Worm (Caenorhabditis elegans) whole organism, late embryonic: ENCODE results near the gene ints-7.

Experiments used
- C38D4.7 ChIP-seq: fragments of 200-800 bp; sonication (Bioruptor generic); optimal IDR thresholded peaks from 2 replicates; lab custom pipeline; 2018; ENCODE audit warnings: mild to moderate bottlenecking, missing genetic modification characterization, moderate library complexity, missing compliant biosample characterization
- K02D7.2 ChIP-seq: sonication (generic microtip); optimal IDR thresholded peaks from 2 replicates; lab custom pipeline; 2017; ENCODE audit warnings: mild to moderate bottlenecking, missing genetic modification characterization, missing compliant biosample characterization
- K09A11.1 ChIP-seq: sonication (generic microtip); optimal IDR thresholded peaks from 2 replicates; lab custom pipeline; 2017; ENCODE audit warnings: antibody characterized with exemption, mild to moderate bottlenecking, missing genetic modification characterization, missing compliant biosample characterization; ENCODE audit not compliant: insufficient read depth
- Y22D7AL.16 ChIP-seq: sonication (generic microtip); optimal IDR thresholded peaks from 2 replicates; lab custom pipeline; 2016; ENCODE audit warnings: missing genetic modification characterization, missing compliant biosample characterization
- ahr-1 ChIP-seq: sonication (generic microtip); optimal IDR thresholded peaks from 2 replicates; lab custom pipeline; 2016; ENCODE audit warnings: missing genetic modification characterization, missing compliant biosample characterization
- ama-1 ChIP-seq: fragments of 150-350 bp; optimal IDR thresholded peaks from 2 replicates; lab custom pipeline; 2014
- ceh-19 ChIP-seq: fragments of 200-800 bp; sonication (Bioruptor generic); optimal IDR thresholded peaks from 2 replicates; lab custom pipeline; 2018; ENCODE audit warnings: mild to moderate bottlenecking, missing genetic modification characterization, missing compliant biosample characterization
- ceh-2 ChIP-seq: sonication (generic microtip); optimal IDR thresholded peaks from 2 replicates; lab custom pipeline; 2016; ENCODE audit warnings: missing genotype, missing genetic modification characterization, missing compliant biosample characterization
- ceh-22 ChIP-seq: sonication (generic microtip); optimal IDR thresholded peaks from 2 replicates; lab custom pipeline; 2017; ENCODE audit warnings: missing biosample characterization, missing genetic modification characterization
- ceh-24 ChIP-seq: sonication (generic microtip); optimal IDR thresholded peaks from 2 replicates; lab custom pipeline; 2016; ENCODE audit warnings: mild to moderate bottlenecking, missing genetic modification characterization, missing compliant biosample characterization
- ceh-30 ChIP-seq: fragments of 150-350 bp; optimal IDR thresholded peaks from 2 replicates; lab custom pipeline; 2014; ENCODE audit warnings: missing biosample characterization, missing genetic modification characterization
- ceh-45 ChIP-seq: fragments of 200-800 bp; sonication (Bioruptor generic); IDR thresholded peaks from 2 replicates; pipeline ENCODE4 v1.3.6; 2022; ENCODE audit warnings: missing genetic modification reagents, missing genetic modification characterization, missing compliant biosample characterization
- ceh-48 ChIP-seq: sonication (generic microtip); optimal IDR thresholded peaks from 2 replicates; lab custom pipeline; 2016; ENCODE audit warnings: missing genetic modification characterization, inconsistent platforms, missing compliant biosample characterization
- ceh-6 ChIP-seq: fragments of 200-800 bp; sonication (Bioruptor generic); optimal IDR thresholded peaks from 2 replicates; lab custom pipeline; 2018; ENCODE audit warnings: mild to moderate bottlenecking, missing genetic modification characterization, missing compliant biosample characterization
- dmd-4 ChIP-seq: sonication (generic microtip); optimal IDR thresholded peaks from 2 replicates; lab custom pipeline; 2016; ENCODE audit warnings: borderline replicate concordance, missing genetic modification characterization, missing compliant biosample characterization
- dve-1 ChIP-seq: sonication (generic microtip); optimal IDR thresholded peaks from 2 replicates; lab custom pipeline; 2017; ENCODE audit warnings: antibody characterized with exemption, mild to moderate bottlenecking, missing genetic modification characterization, missing compliant biosample characterization
- elt-2 ChIP-seq: sonication (generic microtip); optimal IDR thresholded peaks from 2 replicates; lab custom pipeline; 2016; ENCODE audit warnings: missing genetic modification reagents, missing genetic modification characterization, missing compliant biosample characterization
- elt-4 ChIP-seq: sonication (generic microtip); optimal IDR thresholded peaks from 2 replicates; lab custom pipeline; 2016; ENCODE audit warnings: missing genetic modification characterization, missing compliant biosample characterization
- fkh-10 ChIP-seq: fragments of 150-350 bp; optimal IDR thresholded peaks from 2 replicates; lab custom pipeline; 2014; ENCODE audit warnings: missing biosample characterization, missing genetic modification reagents, missing genetic modification characterization
- fkh-6 ChIP-seq: sonication (generic microtip); optimal IDR thresholded peaks from 2 replicates; lab custom pipeline; 2016; ENCODE audit warnings: missing genetic modification characterization, missing compliant biosample characterization
- gmeb-2 ChIP-seq: sonication (generic microtip); optimal IDR thresholded peaks from 2 replicates; lab custom pipeline; 2016; ENCODE audit warnings: missing genetic modification characterization, inconsistent platforms, missing compliant biosample characterization
- hlh-13 ChIP-seq: fragments of 200-800 bp; sonication (Bioruptor generic); optimal IDR thresholded peaks from 2 replicates; lab custom pipeline; 2018; ENCODE audit warnings: mild to moderate bottlenecking, missing genetic modification characterization, missing compliant biosample characterization
- hlh-15 ChIP-seq: sonication (generic microtip); optimal IDR thresholded peaks from 2 replicates; lab custom pipeline; 2016; ENCODE audit warnings: missing genetic modification characterization, missing compliant biosample characterization
- hlh-30 ChIP-seq: sonication (generic microtip); optimal IDR thresholded peaks from 2 replicates; lab custom pipeline; 2017; ENCODE audit warnings: antibody characterized with exemption, missing genetic modification characterization, missing compliant biosample characterization; ENCODE audit not compliant: insufficient read depth
- hlh-6 ChIP-seq: sonication (generic microtip); optimal IDR thresholded peaks from 2 replicates; lab custom pipeline; 2016; ENCODE audit warnings: missing genotype, missing genetic modification characterization, missing compliant biosample characterization
- madf-2 ChIP-seq: sonication (generic microtip); optimal IDR thresholded peaks from 2 replicates; lab custom pipeline; 2017; ENCODE audit warnings: missing genetic modification characterization, missing compliant biosample characterization
- mec-3 ChIP-seq: sonication (generic microtip); optimal IDR thresholded peaks from 2 replicates; lab custom pipeline; 2016; ENCODE audit warnings: borderline replicate concordance, missing genetic modification characterization, missing compliant biosample characterization
- nfya-1 ChIP-seq: sonication (generic microtip); optimal IDR thresholded peaks from 2 replicates; lab custom pipeline; 2017; ENCODE audit warnings: missing genetic modification characterization, mild to moderate bottlenecking, missing compliant biosample characterization, antibody characterized with exemption, moderate library complexity
- nhr-232 ChIP-seq: sonication (generic microtip); optimal IDR thresholded peaks from 2 replicates; lab custom pipeline; 2016; ENCODE audit warnings: missing genetic modification characterization, missing compliant biosample characterization
- npax-4 ChIP-seq: sonication (generic microtip); optimal IDR thresholded peaks from 2 replicates; lab custom pipeline; 2016; ENCODE audit warnings: missing genetic modification characterization, missing compliant biosample characterization
- pag-3 ChIP-seq: sonication (generic microtip); optimal IDR thresholded peaks from 2 replicates; lab custom pipeline; 2016; ENCODE audit warnings: missing compliant biosample characterization, missing genetic modification characterization, borderline replicate concordance
- pax-1 ChIP-seq: fragments of 150-350 bp; optimal IDR thresholded peaks from 2 replicates; lab custom pipeline; 2014; ENCODE audit warnings: missing biosample characterization, missing genetic modification characterization
- pha-4 ChIP-seq: fragments of 150-350 bp; optimal IDR thresholded peaks from 2 replicates; lab custom pipeline; 2018; ENCODE audit warnings: missing biosample characterization, missing genetic modification reagents, missing genetic modification characterization
- pros-1 ChIP-seq: fragments of 150-350 bp; optimal IDR thresholded peaks from 2 replicates; lab custom pipeline; 2014; ENCODE audit warnings: missing biosample characterization, missing genetic modification reagents, missing genetic modification characterization
- ref-2 ChIP-seq: sonication (generic microtip); optimal IDR thresholded peaks from 2 replicates; lab custom pipeline; 2016; ENCODE audit warnings: missing genetic modification characterization, missing compliant biosample characterization
- rnt-1 ChIP-seq: sonication (generic microtip); optimal IDR thresholded peaks from 2 replicates; lab custom pipeline; 2016; ENCODE audit warnings: missing genetic modification characterization, missing compliant biosample characterization
- sdc-2 ChIP-seq: sonication (generic microtip); optimal IDR thresholded peaks from 2 replicates; lab custom pipeline; 2016; ENCODE audit warnings: missing genotype, missing genetic modification characterization, missing compliant biosample characterization
- sox-2 ChIP-seq: fragments of 200-800 bp; sonication (Bioruptor generic); IDR thresholded peaks from 2 replicates; pipeline ENCODE4 v1.3.6; 2022; ENCODE audit warnings: missing genetic modification reagents, missing genetic modification characterization, missing compliant biosample characterization
- sox-4 ChIP-seq: sonication (generic microtip); optimal IDR thresholded peaks from 2 replicates; lab custom pipeline; 2017; ENCODE audit warnings: mild to moderate bottlenecking, missing genetic modification characterization, inconsistent platforms, missing compliant biosample characterization
- syd-9 ChIP-seq: sonication (generic microtip); optimal IDR thresholded peaks from 2 replicates; lab custom pipeline; 2016; ENCODE audit warnings: mild to moderate bottlenecking, missing genetic modification characterization, moderate library complexity, missing compliant biosample characterization
- tbx-2 ChIP-seq: sonication (generic microtip); optimal IDR thresholded peaks from 2 replicates; lab custom pipeline; 2016; ENCODE audit warnings: missing genetic modification characterization, missing compliant biosample characterization
- tbx-7 ChIP-seq: sonication (generic microtip); optimal IDR thresholded peaks from 2 replicates; lab custom pipeline; 2016; ENCODE audit warnings: missing genotype, missing genetic modification characterization, missing compliant biosample characterization
- ttx-3 ChIP-seq: sonication (generic microtip); optimal IDR thresholded peaks from 2 replicates; lab custom pipeline; 2016; ENCODE audit warnings: missing genetic modification reagents, missing genetic modification characterization, missing compliant biosample characterization
- unc-42 ChIP-seq: sonication (generic microtip); optimal IDR thresholded peaks from 2 replicates; lab custom pipeline; 2016; ENCODE audit warnings: missing genotype, missing genetic modification characterization, missing compliant biosample characterization
- unc-55 ChIP-seq: sonication (generic microtip); optimal IDR thresholded peaks from 2 replicates; lab custom pipeline; 2017; ENCODE audit warnings: missing biosample characterization, missing genetic modification reagents, missing genetic modification characterization
- unc-86 ChIP-seq: sonication (generic microtip); optimal IDR thresholded peaks from 2 replicates; lab custom pipeline; 2016; ENCODE audit warnings: missing genetic modification characterization, missing compliant biosample characterization
- ztf-16 ChIP-seq: sonication (generic microtip); optimal IDR thresholded peaks from 2 replicates; lab custom pipeline; 2017; ENCODE audit warnings: missing genetic modification characterization, missing compliant biosample characterization

ints-7 gene

ce11 chrII:11634681-11635527, 52.3 kb downstream of the ints-7 start (continued):
- TF ChIP-seq ceh-48 (tag; lab: Kevin White, UChicago) (peak; percentile 92), madf-2 (tag; lab: Kevin White, UChicago) (peak; percentile 97), ahr-1 (tag; lab: Kevin White, UChicago) (no peak), K02D7.2 (tag; lab: Kevin White, UChicago) (no peak), ceh-30 (tag; lab: Kevin White, UChicago) (no peak), ama-1 (lab: Kevin White, UChicago) (no peak), pha-4 (tag; lab: Kevin White, UChicago) (no peak), ceh-2 (tag; lab: Kevin White, UChicago) (peak; percentile 69), ceh-19 (GFP tag; lab: Kevin White, UChicago) (peak; percentile 57), pax-1 (tag; lab: Kevin White, UChicago) (no peak), hlh-30 (tag; lab: Kevin White, UChicago) (peak; percentile 60), elt-2 (peak; percentile 33), ceh-6 (GFP tag; lab: Kevin White, UChicago) (peak; percentile 65), C38D4.7 (GFP tag; lab: Kevin White, UChicago) (peak; percentile 44), ceh-24 (tag; lab: Kevin White, UChicago) (no peak), tbx-7 (peak; percentile 33), nfya-1 (tag; lab: Kevin White, UChicago) (peak; percentile 94), ceh-22 (tag; lab: Kevin White, UChicago) (peak; percentile 84), syd-9 (tag; lab: Kevin White, UChicago) (peak; percentile 66), hlh-15 (tag; lab: Kevin White, UChicago) (no peak), pag-3 (tag; lab: Kevin White, UChicago) (no peak), sox-4 (peak; percentile 43), ztf-16 (tag; lab: Kevin White, UChicago) (peak; percentile 74), pros-1 (peak; percentile 89), hlh-13 (GFP tag; lab: Kevin White, UChicago) (no peak), elt-4 (tag; lab: Kevin White, UChicago) (peak; percentile 6), mec-3 (tag; lab: Kevin White, UChicago) (no peak), ttx-3 (peak; percentile 43), Y22D7AL.16 (tag; lab: Kevin White, UChicago) (no peak), unc-86 (tag; lab: Kevin White, UChicago) (peak; percentile 82), dve-1 (tag; lab: Kevin White, UChicago) (peak; percentile 79), ref-2 (tag; lab: Kevin White, UChicago) (peak; percentile 82)

DNA sequence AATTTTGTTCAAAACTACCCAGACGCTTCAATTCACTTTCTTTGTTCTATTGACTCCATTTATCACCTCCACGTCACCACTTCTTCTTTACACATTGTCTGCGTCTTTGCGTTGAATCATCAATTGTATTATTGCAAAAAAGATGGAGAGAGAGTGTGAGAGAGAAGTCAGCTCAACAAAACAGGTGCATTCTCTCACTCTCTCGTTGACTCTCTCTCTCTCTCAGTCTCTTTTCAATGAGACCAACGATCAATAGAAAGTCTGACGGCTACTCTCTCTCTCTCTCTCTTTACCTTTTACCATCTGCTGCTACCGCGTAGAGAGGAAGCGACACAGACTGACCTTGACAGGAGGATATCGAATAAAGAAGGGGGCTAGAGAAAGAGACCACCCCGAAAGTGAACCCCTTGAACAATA, 53.1 kb downstream of the ints-7 start:
- peak; percentile 45 for TF ChIP-seq unc-42 (tag; lab: Kevin White, UChicago)
- no peak for TF ChIP-seq ceh-45 (GFP tag; lab: Robert Waterston, UW)
- no peak for TF ChIP-seq ceh-24 (tag; lab: Kevin White, UChicago)
- no peak for TF ChIP-seq mec-3 (tag; lab: Kevin White, UChicago)
- TF ChIP-seq npax-4 (tag; lab: Kevin White, UChicago), result no peak
- no peak for TF ChIP-seq nhr-232 (tag; lab: Kevin White, UChicago)
- TF ChIP-seq ref-2 (tag; lab: Kevin White, UChicago), result peak; percentile 90
- TF ChIP-seq dmd-4 (tag; lab: Kevin White, UChicago), result no peak
- TF ChIP-seq ceh-22 (tag; lab: Kevin White, UChicago), result no peak
- no peak for TF ChIP-seq elt-4 (tag; lab: Kevin White, UChicago)
- peak; percentile 39 for TF ChIP-seq sdc-2 (tag; lab: Kevin White, UChicago)
- no peak for TF ChIP-seq syd-9 (tag; lab: Kevin White, UChicago)
- TF ChIP-seq fkh-10, result no peak
- no peak for TF ChIP-seq pha-4 (tag; lab: Kevin White, UChicago)
- peak; percentile 56 for TF ChIP-seq tbx-2 (tag; lab: Kevin White, UChicago)
- TF ChIP-seq pax-1 (tag; lab: Kevin White, UChicago), result peak; percentile 80
- peak; percentile 87 for TF ChIP-seq pros-1
- peak; percentile 55 for TF ChIP-seq K09A11.1
- no peak for TF ChIP-seq K02D7.2 (tag; lab: Kevin White, UChicago)
- no peak for TF ChIP-seq ahr-1 (tag; lab: Kevin White, UChicago)
- TF ChIP-seq sox-2 (GFP tag; lab: Robert Waterston, UW), result peak; percentile 79
- no peak for TF ChIP-seq hlh-6
- TF ChIP-seq ama-1 (lab: Kevin White, UChicago), result peak; percentile 81
- no peak for TF ChIP-seq gmeb-2
- peak; percentile 36 for TF ChIP-seq Y22D7AL.16 (tag; lab: Kevin White, UChicago)
- TF ChIP-seq ceh-2 (tag; lab: Kevin White, UChicago), result peak; percentile 31
- peak; percentile 87 for TF ChIP-seq unc-55 (GFP tag; lab: Kevin White, UChicago)
- TF ChIP-seq ceh-30 (tag; lab: Kevin White, UChicago), result no peak
- TF ChIP-seq rnt-1, result peak; percentile 52
- TF ChIP-seq fkh-6 (tag; lab: Kevin White, UChicago), result no peak
